Worm (Caenorhabditis elegans): ENCODE data around the gene lgc-37.

- no peak for TF ChIP-seq sptf-2 (GFP tag; optimal IDR thresholded peaks at IDR 0.05)
- no peak for TF ChIP-seq ztf-25 (GFP tag; IDR thresholded peaks at IDR 0.05)
- no peak for TF ChIP-seq chd-7 (tag; optimal IDR thresholded peaks at IDR 0.05)
- no peak for TF ChIP-seq let-607 (tag; optimal IDR thresholded peaks at IDR 0.05)
- TF ChIP-seq unc-62 (GFP tag; optimal IDR thresholded peaks at IDR 0.05) = no peak
Measured at ce11 chrIII:12740313-12740712, 44.6 kb upstream of the lgc-37 start.

Measured in whole organism, young adult.